Fruit fly (Drosophila melanogaster): Measurements from ENCODE around the gene RanBP3.

Gene RanBP3

dm6 chr3R:23752728-23753127 lies at the start of gene RanBP3, which contains the start of gene Rpt5:
RanBP3 (minus strand) TSS chr3R:23752834.
Rpt5 (plus strand) TSS chr3R:23752876.
- peak; percentile 49; the same call in 2 of the 3 replicates for TF ChIP-seq row (GFP tag; IDR thresholded peaks at IDR 0.05)
- TF ChIP-seq zen (tag; optimal IDR thresholded peaks at IDR 0.05): no peak
- TF ChIP-seq gsb (GFP tag; IDR thresholded peaks at IDR 0.05): no peak
- no peak for TF ChIP-seq schlank (tag; optimal IDR thresholded peaks at IDR 0.05)
- peak; percentile 76 for TF ChIP-seq CG7963 (GFP tag; IDR thresholded peaks at IDR 0.05; ENCODE audit: partially characterized antibody)
- TF ChIP-seq CG3838 (GFP tag; optimal IDR thresholded peaks at IDR 0.05): no peak
- TF ChIP-seq twi (tag; optimal IDR thresholded peaks at IDR 0.05): no peak
- peak; percentile 27; the same call in 1 of the 2 replicates for TF ChIP-seq ssp (GFP tag; IDR thresholded peaks at IDR 0.05)
- no peak for TF ChIP-seq pfk (GFP tag; optimal IDR thresholded peaks at IDR 0.05)
- peak; percentile 65 for TF ChIP-seq CG7786 (GFP tag; optimal IDR thresholded peaks at IDR 0.05)
- TF ChIP-seq CG11085 (GFP tag; IDR thresholded peaks at IDR 0.05): peak; percentile 66
- peak; percentile 63 for TF ChIP-seq vnd (GFP tag; IDR thresholded peaks at IDR 0.05; ENCODE audit: partially characterized antibody)
- TF ChIP-seq CG16779 (GFP tag; IDR thresholded peaks at IDR 0.05): no peak
- TF ChIP-seq CG17912 (GFP tag; optimal IDR thresholded peaks at IDR 0.05): peak; percentile 7
- TF ChIP-seq repo (GFP tag; optimal IDR thresholded peaks at IDR 0.05): peak; percentile 18
- TF ChIP-seq NC2β (GFP tag; optimal IDR thresholded peaks at IDR 0.05): peak; percentile 20
- TF ChIP-seq pan (optimal IDR thresholded peaks at IDR 0.05): no peak
- no peak for TF ChIP-seq pan (GFP tag; optimal IDR thresholded peaks at IDR 0.05 in 1 of 2, IDR thresholded peaks at IDR 0.05 in 1 of 2)
- peak; percentile 60 for TF ChIP-seq Bteb2 (GFP tag; optimal IDR thresholded peaks at IDR 0.05)
- peak; percentile 66; the same call in 2 of the 3 replicates for TF ChIP-seq CG34422 (GFP tag; IDR thresholded peaks at IDR 0.05)
- no peak for TF ChIP-seq Fer2 (tag; optimal IDR thresholded peaks at IDR 0.05)
- TF ChIP-seq psq (GFP tag; optimal IDR thresholded peaks at IDR 0.05): no peak
- TF ChIP-seq tin (GFP tag; optimal IDR thresholded peaks at IDR 0.05): peak; percentile 67
- TF ChIP-seq Hr51 (GFP tag; optimal IDR thresholded peaks at IDR 0.05): peak in 1 of 2 experiments; percentile 56
- TF ChIP-seq CG1233 (GFP tag; optimal IDR thresholded peaks at IDR 0.05): peak; percentile 27
- no peak for TF ChIP-seq CG8478 (optimal IDR thresholded peaks at IDR 0.05)
- 0 out of 2 replicates have a peak, but pooled peaks have one; percentile 9 for TF ChIP-seq Ptx1 (GFP tag; IDR thresholded peaks at IDR 0.05)
- TF ChIP-seq Abd-B (GFP tag; optimal IDR thresholded peaks at IDR 0.05): no peak
- TF ChIP-seq cad (GFP tag; optimal IDR thresholded peaks at IDR 0.05): no peak
- peak; percentile 65; the same call in 1 of the 2 replicates for TF ChIP-seq CG11247 (GFP tag; IDR thresholded peaks at IDR 0.05)
- no peak for TF ChIP-seq CG6813 (GFP tag; optimal IDR thresholded peaks at IDR 0.05)
- TF ChIP-seq CG18619 (GFP tag; optimal IDR thresholded peaks at IDR 0.05): peak; percentile 24
- peak; percentile 92 for TF ChIP-seq mld (GFP tag; IDR thresholded peaks at IDR 0.05; ENCODE audit: partially characterized antibody)
- no peak for TF ChIP-seq Optix (GFP tag; IDR thresholded peaks at IDR 0.05)
- TF ChIP-seq eyg (GFP tag; optimal IDR thresholded peaks at IDR 0.05): peak; percentile 40
- TF ChIP-seq nmo (GFP tag; optimal IDR thresholded peaks at IDR 0.05): peak; percentile 35
- peak; percentile 75 for TF ChIP-seq pho (GFP tag; optimal IDR thresholded peaks at IDR 0.05)
- peak; percentile 69; the same call in 1 of the 4 replicates for TF ChIP-seq chinmo (GFP tag; IDR thresholded peaks at IDR 0.05; ENCODE audit: partially characterized antibody)
- TF ChIP-seq CG10147 (GFP tag; optimal IDR thresholded peaks at IDR 0.05): peak; percentile 10
- TF ChIP-seq ase (GFP tag; IDR thresholded peaks at IDR 0.05): no peak
- TF ChIP-seq CG6683 (GFP tag; optimal IDR thresholded peaks at IDR 0.05): peak; percentile 33
- TF ChIP-seq Blimp-1 (GFP tag; optimal IDR thresholded peaks at IDR 0.05): no peak
- peak; percentile 0 for TF ChIP-seq CG12104 (GFP tag; optimal IDR thresholded peaks at IDR 0.05)
- TF ChIP-seq Atf3 (GFP tag; optimal IDR thresholded peaks at IDR 0.05): no peak
- peak; percentile 72 for TF ChIP-seq zfh2 (GFP tag; optimal IDR thresholded peaks at IDR 0.05)
- TF ChIP-seq az2 (GFP tag; optimal IDR thresholded peaks at IDR 0.05): peak; percentile 10
- no peak for TF ChIP-seq CG33557 (GFP tag; optimal IDR thresholded peaks at IDR 0.05)
- TF ChIP-seq ara (GFP tag; IDR thresholded peaks at IDR 0.05): peak; percentile 49; the same call in 1 of the 2 replicates
- no peak for TF ChIP-seq eve (GFP tag; optimal IDR thresholded peaks at IDR 0.05)
- TF ChIP-seq Side (GFP tag; optimal IDR thresholded peaks at IDR 0.05): peak; percentile 52
- TF ChIP-seq CG11456 (GFP tag; IDR thresholded peaks at IDR 0.05): peak; percentile 80
